Worm (Caenorhabditis elegans) whole organism, late embryonic: Measurements from ENCODE around the gene elpc-4.

Experiments
- ama-1 ChIP-seq: fragments of 150-350 bp; optimal IDR thresholded peaks from 2 replicates; lab custom pipeline; 2014
- ceh-22 ChIP-seq: sonication (generic microtip); optimal IDR thresholded peaks from 2 replicates; lab custom pipeline; 2017; ENCODE audit warnings: missing biosample characterization, missing genetic modification characterization
- ceh-45 ChIP-seq: fragments of 200-800 bp; sonication (Bioruptor generic); IDR thresholded peaks from 2 replicates; pipeline ENCODE4 v1.3.6; 2022; ENCODE audit warnings: missing genetic modification reagents, missing genetic modification characterization, missing compliant biosample characterization
- ceh-48 ChIP-seq: sonication (generic microtip); optimal IDR thresholded peaks from 2 replicates; lab custom pipeline; 2016; ENCODE audit warnings: missing genetic modification characterization, inconsistent platforms, missing compliant biosample characterization
- ceh-9 ChIP-seq: sonication (generic microtip); optimal IDR thresholded peaks from 2 replicates; lab custom pipeline; 2016; ENCODE audit warnings: mild to moderate bottlenecking, missing genetic modification characterization, inconsistent platforms, missing compliant biosample characterization
- dve-1 ChIP-seq: sonication (generic microtip); optimal IDR thresholded peaks from 2 replicates; lab custom pipeline; 2017; ENCODE audit warnings: antibody characterized with exemption, mild to moderate bottlenecking, missing genetic modification characterization, missing compliant biosample characterization
- lin-11 ChIP-seq: fragments of 200-800 bp; sonication (Bioruptor generic); optimal IDR thresholded peaks from 2 replicates; lab custom pipeline; 2018; ENCODE audit warnings: mild to moderate bottlenecking, missing genetic modification characterization, missing compliant biosample characterization
- npax-4 ChIP-seq: sonication (generic microtip); optimal IDR thresholded peaks from 2 replicates; lab custom pipeline; 2016; ENCODE audit warnings: missing genetic modification characterization, missing compliant biosample characterization
- pha-4 ChIP-seq: fragments of 150-350 bp; optimal IDR thresholded peaks from 2 replicates; lab custom pipeline; 2018; ENCODE audit warnings: missing biosample characterization, missing genetic modification reagents, missing genetic modification characterization
- pqm-1 ChIP-seq: sonication (generic microtip); optimal IDR thresholded peaks from 2 replicates; lab custom pipeline; 2016; ENCODE audit warnings: missing genetic modification characterization, missing compliant biosample characterization
- syd-9 ChIP-seq: sonication (generic microtip); optimal IDR thresholded peaks from 2 replicates; lab custom pipeline; 2016; ENCODE audit warnings: mild to moderate bottlenecking, missing genetic modification characterization, moderate library complexity, missing compliant biosample characterization
- ttx-3 ChIP-seq: sonication (generic microtip); optimal IDR thresholded peaks from 2 replicates; lab custom pipeline; 2016; ENCODE audit warnings: missing genetic modification reagents, missing genetic modification characterization, missing compliant biosample characterization
- unc-55 ChIP-seq: sonication (generic microtip); optimal IDR thresholded peaks from 2 replicates; lab custom pipeline; 2017; ENCODE audit warnings: missing biosample characterization, missing genetic modification reagents, missing genetic modification characterization

DNA sequence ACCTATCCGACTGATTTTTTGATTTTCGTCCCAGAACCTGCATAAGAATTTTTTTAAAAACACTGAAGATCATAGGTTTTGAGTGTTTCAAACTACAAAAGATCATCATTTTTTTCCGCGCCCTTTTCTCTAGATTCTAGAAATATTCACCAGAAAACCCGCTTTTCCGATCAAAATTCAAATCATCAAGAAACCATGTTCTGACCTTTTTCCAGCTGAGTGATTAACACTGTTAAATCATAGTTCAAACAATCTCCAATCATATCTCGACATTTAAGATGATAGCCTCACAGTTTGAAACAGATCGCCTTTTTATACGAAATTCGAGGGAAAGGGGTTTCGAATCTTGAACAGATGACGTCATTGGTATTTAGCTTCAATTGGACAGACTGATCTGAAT, 26.9 kb downstream of the elpc-4 start:
- no peak for TF ChIP-seq ama-1 (lab: Kevin White, UChicago)
- TF ChIP-seq unc-55 (GFP tag; lab: Kevin White, UChicago): no peak
- TF ChIP-seq ceh-45: no peak
- TF ChIP-seq ttx-3 (tag; lab: Kevin White, UChicago): no peak
- no peak for TF ChIP-seq syd-9 (tag; lab: Kevin White, UChicago)
- no peak for TF ChIP-seq pha-4 (tag; lab: Kevin White, UChicago)
- no peak for TF ChIP-seq ceh-9 (tag; lab: Kevin White, UChicago)
- TF ChIP-seq dve-1: no peak
- TF ChIP-seq ceh-48 (tag; lab: Kevin White, UChicago): no peak
- no peak for TF ChIP-seq pqm-1 (tag; lab: Kevin White, UChicago)
- TF ChIP-seq npax-4: no peak
- no peak for TF ChIP-seq lin-11
- no peak for TF ChIP-seq ceh-22 (tag; lab: Kevin White, UChicago)
